Worm (Caenorhabditis elegans) whole organism, young adult: Measurements from ENCODE around the gene R02F2.6.

Source experiments
- B0019.2 ChIP-seq: fragments of 200-800 bp; sonication (Bioruptor generic); conservative IDR thresholded peaks from 2 replicates; pipeline ENCODE4 v1.3.6; 2022; ENCODE audit warnings: missing genetic modification reagents, missing genetic modification characterization, missing compliant biosample characterization
- C06A6.2 ChIP-seq: fragments of 200-800 bp; sonication (Bioruptor generic); conservative IDR thresholded peaks from 2 replicates; pipeline ENCODE4 v1.3.6; 2022; ENCODE audit warnings: missing genetic modification characterization, missing compliant biosample characterization
- C17E4.6 ChIP-seq: fragments of 200-800 bp; sonication (Bioruptor generic); IDR thresholded peaks from 2 replicates; pipeline ENCODE4 v1.3.6; 2022; ENCODE audit warnings: missing genetic modification reagents, missing genetic modification characterization, missing compliant biosample characterization
- F10E7.11 ChIP-seq: sonication (generic microtip); optimal IDR thresholded peaks from 2 replicates; lab custom pipeline; 2017; ENCODE audit warnings: mild to moderate bottlenecking, missing genetic modification characterization, moderate library complexity, missing compliant biosample characterization
- F22D6.2 ChIP-seq: sonication (generic microtip); optimal IDR thresholded peaks from 2 replicates; lab custom pipeline; 2016; ENCODE audit warnings: mild to moderate bottlenecking, missing genetic modification characterization, missing compliant biosample characterization
- F23B12.7 ChIP-seq: sonication (generic microtip); optimal IDR thresholded peaks from 2 replicates; lab custom pipeline; 2017; ENCODE audit warnings: missing genetic modification characterization, mild to moderate bottlenecking, missing compliant biosample characterization, antibody characterized with exemption, moderate library complexity; ENCODE audit not compliant: insufficient read depth
- F57C9.4 ChIP-seq: sonication (generic microtip); optimal IDR thresholded peaks from 2 replicates; lab custom pipeline; 2017; ENCODE audit warnings: mild to moderate bottlenecking, missing genetic modification characterization, missing compliant biosample characterization
- Y53F4B.3 ChIP-seq: fragments of 200-800 bp; sonication (Bioruptor generic); IDR thresholded peaks from 2 replicates; pipeline ENCODE4 v1.3.6; 2022; ENCODE audit warnings: missing genetic modification reagents, missing genetic modification characterization, missing compliant biosample characterization
- Y67H2A.10 ChIP-seq: fragments of 200-800 bp; sonication (Bioruptor generic); conservative IDR thresholded peaks from 2 replicates; pipeline ENCODE4 v1.3.6; 2022; ENCODE audit warnings: missing genetic modification reagents, missing genetic modification characterization, missing compliant biosample characterization
- Y95B8A.8 ChIP-seq: fragments of 200-800 bp; sonication (Bioruptor generic); IDR thresholded peaks from 2 replicates; pipeline ENCODE4 v1.3.6; 2022; ENCODE audit warnings: missing genetic modification reagents, missing genetic modification characterization, missing compliant biosample characterization
- ZK185.1 ChIP-seq: sonication (generic microtip); optimal IDR thresholded peaks from 2 replicates; lab custom pipeline; 2016; ENCODE audit warnings: mild to moderate bottlenecking, missing genetic modification characterization, missing compliant biosample characterization; ENCODE audit not compliant: poor library complexity, severe bottlenecking
- akir-1 ChIP-seq: fragments of 200-800 bp; sonication (Bioruptor generic); optimal IDR thresholded peaks from 2 replicates; lab custom pipeline; 2018; ENCODE audit warnings: mild to moderate bottlenecking, missing genetic modification characterization, moderate library complexity, missing compliant biosample characterization
- ama-1 ChIP-seq, 3 experiments: fragments of 150-350 bp in 1 of 3; sonication (generic microtip) in 2 of 3; optimal IDR thresholded peaks; 2 replicates each; lab custom pipeline; 2014 to 2018; ENCODE audit warnings: missing biosample characterization in 2 of 3, missing genetic modification characterization in 2 of 3, missing genetic modification reagents in 2 of 3
- aptf-3 ChIP-seq: fragments of 200-800 bp; sonication (Bioruptor generic); IDR thresholded peaks from 2 replicates; pipeline ENCODE4 v1.3.6; 2022; ENCODE audit warnings: missing genetic modification characterization, missing compliant biosample characterization
- atf-7 ChIP-seq: sonication (generic microtip); optimal IDR thresholded peaks from 2 replicates; lab custom pipeline; 2017; ENCODE audit warnings: mild to moderate bottlenecking, missing genetic modification characterization, missing compliant biosample characterization
- attf-3 ChIP-seq: fragments of 200-800 bp; sonication (Bioruptor generic); conservative IDR thresholded peaks from 2 replicates; pipeline ENCODE4 v1.3.6; 2022; ENCODE audit warnings: missing genetic modification reagents, missing genetic modification characterization, missing compliant biosample characterization
- attf-5 ChIP-seq: fragments of 200-800 bp; sonication (Bioruptor generic); optimal IDR thresholded peaks from 2 replicates; lab custom pipeline; 2018; ENCODE audit warnings: mild to moderate bottlenecking, missing genetic modification characterization, missing compliant biosample characterization
- bed-1 ChIP-seq: fragments of 200-800 bp; sonication (Bioruptor generic); IDR thresholded peaks from 2 replicates; pipeline ENCODE4 v1.3.6; 2022; ENCODE audit warnings: missing genetic modification reagents, missing genetic modification characterization, missing compliant biosample characterization
- cebp-2 ChIP-seq: fragments of 200-800 bp; sonication (Bioruptor generic); IDR thresholded peaks from 2 replicates; pipeline ENCODE4 v1.3.6; 2022; ENCODE audit warnings: missing genetic modification characterization, missing compliant biosample characterization
- ceh-91 ChIP-seq: fragments of 200-800 bp; sonication (Bioruptor generic); IDR thresholded peaks from 2 replicates; pipeline ENCODE4 v1.3.6; 2022; ENCODE audit warnings: missing genetic modification reagents, missing genetic modification characterization, missing compliant biosample characterization
- egl-18 ChIP-seq: fragments of 200-800 bp; sonication (Bioruptor generic); IDR thresholded peaks from 2 replicates; pipeline ENCODE4 v1.3.6; 2022; ENCODE audit warnings: missing genetic modification reagents, missing genetic modification characterization, missing compliant biosample characterization
- gei-17 ChIP-seq: fragments of 200-800 bp; sonication (Bioruptor generic); optimal IDR thresholded peaks from 2 replicates; lab custom pipeline; 2018; ENCODE audit warnings: mild to moderate bottlenecking, missing genetic modification characterization, missing compliant biosample characterization
- hlh-12 ChIP-seq: sonication (generic microtip); optimal IDR thresholded peaks from 2 replicates; lab custom pipeline; 2016; ENCODE audit warnings: missing genetic modification characterization, missing compliant biosample characterization
- hmg-20 ChIP-seq: fragments of 200-800 bp; sonication (Bioruptor generic); IDR thresholded peaks from 2 replicates; pipeline ENCODE4 v1.3.6; 2022; ENCODE audit warnings: missing genetic modification reagents, missing genetic modification characterization, missing compliant biosample characterization
- hrde-1 ChIP-seq: sonication (generic microtip); optimal IDR thresholded peaks from 2 replicates; lab custom pipeline; 2016; ENCODE audit warnings: missing genetic modification characterization, mild to moderate bottlenecking, missing compliant biosample characterization, moderate library complexity, missing genotype, missing genetic modification reagents, borderline replicate concordance
- hsf-1 ChIP-seq: fragments of 200-800 bp; sonication (Bioruptor generic); IDR thresholded peaks from 2 replicates; pipeline ENCODE4 v1.3.6; 2022; ENCODE audit warnings: missing genetic modification reagents, missing genetic modification characterization, missing compliant biosample characterization
- lag-1 ChIP-seq: fragments of 200-800 bp; sonication (Bioruptor generic); IDR thresholded peaks from 2 replicates; pipeline ENCODE4 v1.3.6; 2022; ENCODE audit warnings: missing genetic modification reagents, missing genetic modification characterization, missing compliant biosample characterization
- let-607 ChIP-seq, 2 experiments: fragments of 200-800 bp in 1 of 2; sonication (Bioruptor generic) in 1 of 2; sonication (generic microtip) in 1 of 2; optimal IDR thresholded peaks; 2 replicates each; lab custom pipeline; 2016 to 2018; ENCODE audit warnings: mild to moderate bottlenecking in 2 of 2, missing compliant biosample characterization in 2 of 2, missing genetic modification characterization in 2 of 2, moderate library complexity in 2 of 2, missing genotype in 1 of 2
- lin-54 ChIP-seq: fragments of 200-800 bp; sonication (Bioruptor generic); optimal IDR thresholded peaks from 2 replicates; lab custom pipeline; 2018; ENCODE audit warnings: mild to moderate bottlenecking, missing genetic modification characterization, missing compliant biosample characterization
- lsl-1 ChIP-seq: fragments of 200-800 bp; sonication (Bioruptor generic); optimal IDR thresholded peaks from 2 replicates; lab custom pipeline; 2018; ENCODE audit warnings: mild to moderate bottlenecking, missing genetic modification characterization, moderate library complexity, missing compliant biosample characterization
- madf-8 ChIP-seq: fragments of 200-800 bp; sonication (Bioruptor generic); conservative IDR thresholded peaks from 2 replicates; pipeline ENCODE4 v1.3.6; 2022; ENCODE audit warnings: missing genetic modification reagents, missing genetic modification characterization, missing compliant biosample characterization
- mel-28 ChIP-seq: sonication (generic microtip); optimal IDR thresholded peaks from 2 replicates; lab custom pipeline; 2016; ENCODE audit warnings: borderline replicate concordance, mild to moderate bottlenecking, missing genetic modification characterization, missing compliant biosample characterization
- mes-4 ChIP-seq: sonication (generic microtip); optimal IDR thresholded peaks from 2 replicates; lab custom pipeline; 2016; ENCODE audit warnings: missing genotype, missing genetic modification characterization, missing compliant biosample characterization
- nhr-120 ChIP-seq: fragments of 200-800 bp; sonication (Bioruptor generic); IDR thresholded peaks from 2 replicates; pipeline ENCODE4 v1.3.6; 2022; ENCODE audit warnings: missing genetic modification characterization, missing compliant biosample characterization
- nhr-179 ChIP-seq: sonication (generic microtip); optimal IDR thresholded peaks from 2 replicates; lab custom pipeline; 2016; ENCODE audit warnings: mild to moderate bottlenecking, missing genetic modification characterization, missing compliant biosample characterization
- nhr-27 ChIP-seq: fragments of 200-800 bp; sonication (Bioruptor generic); optimal IDR thresholded peaks from 2 replicates; lab custom pipeline; 2018; ENCODE audit warnings: mild to moderate bottlenecking, missing genetic modification characterization, moderate library complexity, missing compliant biosample characterization
- nhr-80 ChIP-seq: sonication (generic microtip); optimal IDR thresholded peaks from 2 replicates; lab custom pipeline; 2016; ENCODE audit warnings: missing genetic modification characterization, missing compliant biosample characterization
- pha-4 ChIP-seq: fragments of 150-350 bp; sonication (generic microtip); optimal IDR thresholded peaks from 2 replicates; lab custom pipeline; 2014; ENCODE audit warnings: missing biosample characterization, missing genetic modification reagents, missing genetic modification characterization
- repo-1 ChIP-seq: sonication (generic microtip); optimal IDR thresholded peaks from 2 replicates; lab custom pipeline; 2017; ENCODE audit warnings: mild to moderate bottlenecking, missing genetic modification characterization, missing compliant biosample characterization
- rpc-1 ChIP-seq, 2 experiments: fragments of 150-350 bp in 1 of 2; sonication (generic microtip) in 1 of 2; optimal IDR thresholded peaks; 2 replicates each; lab custom pipeline; 2014 to 2018; ENCODE audit warnings: missing biosample characterization in 1 of 2, missing genetic modification characterization in 1 of 2, missing genetic modification reagents in 1 of 2, missing genotype in 1 of 2
- snpc-4 ChIP-seq, 5 experiments: fragments of 150-350 bp in 1 of 5; sonication (generic microtip) in 4 of 5; optimal IDR thresholded peaks; 2 replicates each; lab custom pipeline; 2014 to 2018; ENCODE audit warnings: missing genetic modification characterization in 5 of 5, missing biosample characterization in 3 of 5, antibody characterized with exemption in 2 of 5, mild to moderate bottlenecking in 2 of 5, missing compliant biosample characterization in 2 of 5, missing genotype in 2 of 5, moderate library complexity in 2 of 5, missing genetic modification reagents in 1 of 5
- sptf-2 ChIP-seq: fragments of 200-800 bp; sonication (Bioruptor generic); optimal IDR thresholded peaks from 2 replicates; lab custom pipeline; 2018; ENCODE audit warnings: mild to moderate bottlenecking, missing genetic modification characterization, missing compliant biosample characterization
- tbp1 ChIP-seq: fragments of 200-800 bp; sonication (Bioruptor generic); optimal IDR thresholded peaks from 2 replicates; lab custom pipeline; 2018; ENCODE audit warnings: mild to moderate bottlenecking, missing genetic modification characterization, missing compliant biosample characterization
- zfh-2 ChIP-seq: fragments of 200-800 bp; sonication (Bioruptor generic); conservative IDR thresholded peaks from 2 replicates; pipeline ENCODE4 v1.3.6; 2022; ENCODE audit warnings: missing genetic modification reagents, missing genetic modification characterization, missing compliant biosample characterization
- ztf-28 ChIP-seq: fragments of 200-800 bp; sonication (Bioruptor generic); IDR thresholded peaks from 2 replicates; pipeline ENCODE4 v1.3.6; 2022; ENCODE audit warnings: missing genetic modification reagents, missing genetic modification characterization, missing compliant biosample characterization
- ztf-3 ChIP-seq: fragments of 200-800 bp; sonication (Bioruptor generic); optimal IDR thresholded peaks from 2 replicates; lab custom pipeline; 2018; ENCODE audit warnings: mild to moderate bottlenecking, missing genetic modification characterization, missing compliant biosample characterization
- ztf-6 ChIP-seq: fragments of 200-800 bp; sonication (Bioruptor generic); IDR thresholded peaks from 2 replicates; pipeline ENCODE4 v1.3.6; 2022; ENCODE audit warnings: missing genetic modification reagents, missing genetic modification characterization, missing compliant biosample characterization

R02F2.6 gene

DNA sequence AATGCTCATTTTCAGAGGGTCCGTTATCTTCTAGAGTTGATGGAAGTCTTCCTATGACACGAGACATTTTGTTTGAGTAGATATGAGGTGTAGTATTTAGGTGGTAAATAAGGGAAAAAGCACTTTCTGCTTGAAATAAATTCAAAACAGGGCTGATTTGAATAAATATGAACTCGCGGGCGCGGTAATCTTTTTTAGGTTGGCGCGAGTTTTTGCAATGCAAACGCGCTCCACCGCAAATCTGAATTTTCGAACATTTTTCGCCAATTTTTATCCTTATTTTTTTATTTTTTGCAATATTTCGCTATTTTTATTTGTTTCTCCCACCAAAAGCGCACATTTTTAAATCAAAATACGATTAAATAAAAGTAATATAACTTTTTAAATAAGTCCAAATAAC is 30.5 kb downstream of the R02F2.6 start, which contains the start of gene skpt-1 (continued):
- no peak for TF ChIP-seq zfh-2 (GFP tag; lab: Robert Waterston, UW)
- TF ChIP-seq atf-7 (tag; lab: Kevin White, UChicago), result no peak
- peak; percentile 77; the same call in 1 of the 2 replicates for TF ChIP-seq C17E4.6 (GFP tag; lab: Robert Waterston, UW)
- no peak for TF ChIP-seq Y53F4B.3 (GFP tag; lab: Robert Waterston, UW)
- TF ChIP-seq mel-28 (tag; lab: Kevin White, UChicago), result no peak
- no peak for TF ChIP-seq let-607 (tag; optimal IDR thresholded peaks at IDR 0.05; lab: Kevin White, UChicago)
- TF ChIP-seq attf-5 (GFP tag; lab: Kevin White, UChicago), result peak; percentile 31
- no peak for TF ChIP-seq egl-18 (GFP tag; lab: Robert Waterston, UW)
- peak; percentile 97 for TF ChIP-seq madf-8 (GFP tag; lab: Robert Waterston, UW)
- no peak for TF ChIP-seq ztf-3 (GFP tag; lab: Kevin White, UChicago)
- TF ChIP-seq snpc-4 (GFP tag; optimal IDR thresholded peaks at IDR 0.05; lab: Kevin White, UChicago), result peak; percentile 11
- peak in 2 of 4 experiments; percentile 40 to 62 for TF ChIP-seq snpc-4 (tag; optimal IDR thresholded peaks at IDR 0.05; lab: Kevin White, UChicago)
- TF ChIP-seq aptf-3 (GFP tag; lab: Robert Waterston, UW), result no peak
- TF ChIP-seq C06A6.2 (GFP tag; lab: Robert Waterston, UW), result no peak
- no peak for TF ChIP-seq ztf-6 (GFP tag; lab: Robert Waterston, UW)
- TF ChIP-seq nhr-27 (tag; lab: Kevin White, UChicago), result no peak
- peak; percentile 96 for TF ChIP-seq lin-54 (GFP tag; lab: Kevin White, UChicago)
- TF ChIP-seq ZK185.1 (tag; lab: Kevin White, UChicago), result no peak
- no peak for TF ChIP-seq bed-1
- no peak for TF ChIP-seq F22D6.2 (tag; lab: Kevin White, UChicago)
- TF ChIP-seq lag-1 (GFP tag; lab: Robert Waterston, UW), result no peak
- no peak for TF ChIP-seq F23B12.7 (tag; lab: Kevin White, UChicago)
- no peak for TF ChIP-seq gei-17 (GFP tag; lab: Kevin White, UChicago)
- TF ChIP-seq nhr-80, result no peak
- no peak for TF ChIP-seq rpc-1 (optimal IDR thresholded peaks at IDR 0.05; lab: Kevin White, UChicago)
- no peak for TF ChIP-seq rpc-1 (tag; optimal IDR thresholded peaks at IDR 0.05; lab: Kevin White, UChicago)
- no peak for TF ChIP-seq F10E7.11
- TF ChIP-seq pha-4 (tag; lab: Kevin White, UChicago), result no peak
- no peak for TF ChIP-seq nhr-120 (GFP tag; lab: Robert Waterston, UW)
- TF ChIP-seq B0019.2 (GFP tag; lab: Robert Waterston, UW), result peak; percentile 94
- TF ChIP-seq nhr-179 (tag; lab: Kevin White, UChicago), result no peak
- no peak for TF ChIP-seq cebp-2 (GFP tag; lab: Robert Waterston, UW)
- peak; percentile 96 for TF ChIP-seq ceh-91 (GFP tag; lab: Robert Waterston, UW)
- no peak for TF ChIP-seq ama-1 (optimal IDR thresholded peaks at IDR 0.05; lab: Kevin White, UChicago)
- TF ChIP-seq ama-1 (GFP tag; optimal IDR thresholded peaks at IDR 0.05; lab: Kevin White, UChicago), result no peak
- TF ChIP-seq Y67H2A.10 (GFP tag; lab: Robert Waterston, UW), result 0 out of 2 replicates have a peak, but pooled peaks have one; percentile 26
- TF ChIP-seq F57C9.4, result no peak
- TF ChIP-seq ztf-28, result 0 out of 2 replicates have a peak, but pooled peaks have one; percentile 77
- TF ChIP-seq Y95B8A.8 (GFP tag; lab: Robert Waterston, UW), result peak; percentile 91; the same call in 1 of the 2 replicates
- TF ChIP-seq akir-1 (GFP tag; lab: Kevin White, UChicago), result no peak
- TF ChIP-seq mes-4 (tag; lab: Kevin White, UChicago), result no peak
- TF ChIP-seq hlh-12, result no peak
- TF ChIP-seq attf-3 (GFP tag; lab: Robert Waterston, UW), result peak; percentile 45; the same call in 1 of the 2 replicates
- no peak for TF ChIP-seq repo-1
- TF ChIP-seq sptf-2 (GFP tag; lab: Kevin White, UChicago), result no peak
- TF ChIP-seq hmg-20 (GFP tag; lab: Robert Waterston, UW), result no peak
- peak; percentile 54 for TF ChIP-seq hrde-1 (tag; lab: Kevin White, UChicago)
- peak; percentile 60 for TF ChIP-seq tbp1 (GFP tag; lab: Kevin White, UChicago)
- TF ChIP-seq lsl-1 (GFP tag; lab: Kevin White, UChicago), result peak; percentile 86
- TF ChIP-seq hsf-1 (GFP tag; lab: Robert Waterston, UW), result peak; percentile 86
